Fruit fly (Drosophila melanogaster): ENCODE results near the gene Vps33B.

Gene Vps33B

dm6 chr3R:25472635-25473552 is at the start of gene Vps33B, which contains the start of gene Fur1 (continued):
- TF ChIP-seq CG8478 (optimal IDR thresholded peaks at IDR 0.05) (no peak), her (GFP tag; optimal IDR thresholded peaks at IDR 0.05) (peak; percentile 95), CG11247 (GFP tag; IDR thresholded peaks at IDR 0.05) (peak; percentile 95), Myb (GFP tag; optimal IDR thresholded peaks at IDR 0.05) (peak; percentile 91), dysf (GFP tag; IDR thresholded peaks at IDR 0.05) (peak; percentile 95), knrl (GFP tag; IDR thresholded peaks at IDR 0.05; ENCODE audit: partially characterized antibody) (peak; percentile 81), row (GFP tag; IDR thresholded peaks at IDR 0.05) (peak; percentile 98), CG12299 (tag; optimal IDR thresholded peaks at IDR 0.05) (peak; percentile 94), fd102C (GFP tag; optimal IDR thresholded peaks at IDR 0.05) (peak; percentile 64), CG14860 (GFP tag; IDR thresholded peaks at IDR 0.05; ENCODE audit: partially characterized antibody) (peak; percentile 73), twi (tag; optimal IDR thresholded peaks at IDR 0.05) (peak; percentile 92), br (optimal IDR thresholded peaks at IDR 0.05) (no peak), Sry-β (GFP tag; optimal IDR thresholded peaks at IDR 0.05) (peak; percentile 68), kah (GFP tag; optimal IDR thresholded peaks at IDR 0.05) (peak; percentile 84), CG13287 (GFP tag; IDR thresholded peaks at IDR 0.05; ENCODE audit: partially characterized antibody) (peak; percentile 80), hbn (GFP tag; IDR thresholded peaks at IDR 0.05; ENCODE audit: partially characterized antibody) (peak; percentile 68), CG2199 (GFP tag; IDR thresholded peaks at IDR 0.05) (peak; percentile 78; the same call in 1 of the 3 replicates), D19B (GFP tag; optimal IDR thresholded peaks at IDR 0.05) (peak; percentile 89), CG4730 (GFP tag; IDR thresholded peaks at IDR 0.05) (peak; percentile 92), CG2120 (GFP tag; optimal IDR thresholded peaks at IDR 0.05) (peak; percentile 99), Fer1 (GFP tag; optimal IDR thresholded peaks at IDR 0.05) (peak; percentile 96), CG13296 (GFP tag; optimal IDR thresholded peaks at IDR 0.05) (peak; percentile 96), da (GFP tag; optimal IDR thresholded peaks at IDR 0.05) (peak; percentile 96), Neu2 (GFP tag; optimal IDR thresholded peaks at IDR 0.05; ENCODE audit: borderline replicate concordance) (peak; percentile 94), CG2889 (GFP tag; IDR thresholded peaks at IDR 0.05) (peak; percentile 91), Pdp1 (GFP tag; optimal IDR thresholded peaks at IDR 0.05) (peak; percentile 98 to 99), Dp (GFP tag; optimal IDR thresholded peaks at IDR 0.05) (peak; percentile 32), Lpt (GFP tag; optimal IDR thresholded peaks at IDR 0.05) (no peak), ase (GFP tag; IDR thresholded peaks at IDR 0.05) (peak; percentile 94), CG43689 (GFP tag; IDR thresholded peaks at IDR 0.05) (peak; percentile 78), tio (GFP tag; optimal IDR thresholded peaks at IDR 0.05) (peak; percentile 99), D (optimal IDR thresholded peaks at IDR 0.05) (no peak), D (GFP tag; optimal IDR thresholded peaks at IDR 0.05) (peak; percentile 95), Asciz (GFP tag; optimal IDR thresholded peaks at IDR 0.05) (peak; percentile 90), NfI (GFP tag; optimal IDR thresholded peaks at IDR 0.05) (peak; percentile 96), CG7839 (tag; optimal IDR thresholded peaks at IDR 0.05) (peak; percentile 97), CG4282 (GFP tag; optimal IDR thresholded peaks at IDR 0.05) (peak; percentile 98), ssp (GFP tag; IDR thresholded peaks at IDR 0.05) (peak; percentile 90), hth (optimal IDR thresholded peaks at IDR 0.05) (no peak), Max (GFP tag; optimal IDR thresholded peaks at IDR 0.05) (peak; percentile 99), Atf6 (GFP tag; IDR thresholded peaks at IDR 0.05) (peak; percentile 96), en (GFP tag; optimal IDR thresholded peaks at IDR 0.05) (peak; percentile 94), Jarid2 (GFP tag; optimal IDR thresholded peaks at IDR 0.05) (peak; percentile 99), nerfin-1 (tag; optimal IDR thresholded peaks at IDR 0.05) (peak; percentile 93), tgo (GFP tag; IDR thresholded peaks at IDR 0.05) (peak; percentile 95), zfh2 (GFP tag; optimal IDR thresholded peaks at IDR 0.05) (peak; percentile 99), emc (GFP tag; optimal IDR thresholded peaks at IDR 0.05) (peak; percentile 96), D19A (tag; optimal IDR thresholded peaks at IDR 0.05) (peak; percentile 92), PHDP (tag; optimal IDR thresholded peaks at IDR 0.05) (peak; percentile 96)
